Fruit fly (Drosophila melanogaster) whole organism, embryonic: Measurements from ENCODE around the gene Trpgamma.

Source experiments
- Asciz ChIP-seq: fragments of 200-800 bp; sonication (Bioruptor generic); optimal IDR thresholded peaks from 2 replicates; lab custom pipeline; 2017; ENCODE audit warnings: missing biosample characterization, mild to moderate bottlenecking, missing genetic modification characterization, missing genetic modification reagents
- CG10267 ChIP-seq: fragments of 200-800 bp; sonication (Bioruptor generic); optimal IDR thresholded peaks from 2 replicates; lab custom pipeline; 2018; ENCODE audit warnings: missing biosample characterization, mild to moderate bottlenecking, missing genetic modification characterization, moderate library complexity
- CG10979 ChIP-seq: fragments of 200-800 bp; sonication (Bioruptor generic); optimal IDR thresholded peaks from 2 replicates; lab custom pipeline; 2018; ENCODE audit warnings: missing biosample characterization, mild to moderate bottlenecking, missing genetic modification characterization, moderate library complexity
- CG11504 ChIP-seq: fragments of 200-800 bp; sonication (Bioruptor generic); optimal IDR thresholded peaks from 3 replicates; lab custom pipeline; 2019; ENCODE audit warnings: missing biosample characterization, mild to moderate bottlenecking, missing genetic modification characterization, moderate library complexity
- CG11695 ChIP-seq: fragments of 200-800 bp; sonication (Bioruptor generic); IDR thresholded peaks from 3 replicates; pipeline ENCODE4 v1.3.6; 2022; ENCODE audit warnings: missing biosample characterization, missing genetic modification characterization
- CG1233 ChIP-seq: fragments of 200-800 bp; sonication (Bioruptor generic); optimal IDR thresholded peaks from 4 replicates; lab custom pipeline; 2018; ENCODE audit warnings: missing biosample characterization, mild to moderate bottlenecking, missing genetic modification characterization
- CG14710 ChIP-seq: fragments of 200-800 bp; sonication (Bioruptor generic); optimal IDR thresholded peaks from 3 replicates; lab custom pipeline; 2019; ENCODE audit warnings: missing biosample characterization, mild to moderate bottlenecking, missing genetic modification characterization, moderate library complexity
- CG17361 ChIP-seq: fragments of 200-800 bp; sonication (Bioruptor generic); IDR thresholded peaks from 3 replicates; pipeline ENCODE4 v1.3.6; 2022; ENCODE audit warnings: missing biosample characterization, missing genetic modification characterization
- CG18262 ChIP-seq: fragments of 200-800 bp; optimal IDR thresholded peaks from 3 replicates; lab custom pipeline; 2019; ENCODE audit warnings: missing biosample characterization, mild to moderate bottlenecking, missing genetic modification characterization, moderate library complexity
- CG18599 ChIP-seq: fragments of 200-800 bp; sonication (Bioruptor generic); optimal IDR thresholded peaks from 3 replicates; lab custom pipeline; 2017; ENCODE audit warnings: missing biosample characterization, missing genetic modification characterization, mild to moderate bottlenecking, moderate library complexity, missing genetic modification reagents
- CG30431 ChIP-seq: fragments of 200-800 bp; sonication (Bioruptor generic); optimal IDR thresholded peaks from 2 replicates; lab custom pipeline; 2017; ENCODE audit warnings: missing biosample characterization, missing genetic modification characterization
- CG31441 ChIP-seq: fragments of 200-800 bp; sonication (Bioruptor generic); IDR thresholded peaks from 2 replicates; pipeline ENCODE4 v1.3.6; 2022; ENCODE audit warnings: missing biosample characterization, missing genetic modification characterization
- CG42726 ChIP-seq: fragments of 200-800 bp; sonication (Bioruptor generic); IDR thresholded peaks from 2 replicates; pipeline ENCODE4 v1.3.6; 2022; ENCODE audit warnings: missing biosample characterization, missing genetic modification characterization; ENCODE audit not compliant: partially characterized antibody
- CG4360 ChIP-seq: fragments of 200-800 bp; sonication (Bioruptor generic); IDR thresholded peaks from 2 replicates; pipeline ENCODE4 v1.3.6; 2022; ENCODE audit warnings: missing biosample characterization, missing genetic modification characterization
- CG4424 ChIP-seq: fragments of 200-800 bp; sonication (Bioruptor generic); optimal IDR thresholded peaks from 3 replicates; lab custom pipeline; 2016; ENCODE audit warnings: missing biosample characterization, missing genetic modification characterization
- CG6254 ChIP-seq: fragments of 200-800 bp; sonication (Bioruptor generic); optimal IDR thresholded peaks from 3 replicates; lab custom pipeline; 2017; ENCODE audit warnings: mild to moderate bottlenecking, missing biosample characterization, missing genetic modification reagents, missing genetic modification characterization
- CG7556 ChIP-seq: fragments of 200-800 bp; sonication (Bioruptor generic); optimal IDR thresholded peaks from 2 replicates; lab custom pipeline; 2017; ENCODE audit warnings: missing biosample characterization, mild to moderate bottlenecking, missing genetic modification characterization
- CG8089 ChIP-seq: fragments of 200-800 bp; sonication (Bioruptor generic); optimal IDR thresholded peaks from 3 replicates; lab custom pipeline; 2016; ENCODE audit warnings: missing biosample characterization, missing genetic modification characterization
- Camta ChIP-seq: fragments of 200-800 bp; sonication (Bioruptor generic); optimal IDR thresholded peaks from 2 replicates; lab custom pipeline; 2016; ENCODE audit warnings: missing biosample characterization, missing genetic modification characterization
- CoRest ChIP-seq: fragments of 200-800 bp; sonication (Bioruptor generic); optimal IDR thresholded peaks from 3 replicates; lab custom pipeline; 2018; ENCODE audit warnings: missing biosample characterization, mild to moderate bottlenecking, missing genetic modification characterization, moderate library complexity
- Dfd ChIP-seq, 2 experiments: fragments of >200 bp; optimal IDR thresholded peaks; 2 replicates each; lab custom pipeline; 2017; ENCODE audit warnings: missing biosample characterization in 2 of 2, missing genetic modification characterization in 2 of 2
- Dll ChIP-seq: fragments of 200-800 bp; sonication (Bioruptor generic); IDR thresholded peaks from 4 replicates; pipeline ENCODE4 v1.3.6; 2022; ENCODE audit warnings: missing biosample characterization, missing genetic modification characterization; ENCODE audit not compliant: partially characterized antibody
- Ets65A ChIP-seq: fragments of 200-800 bp; sonication (Bioruptor generic); peaks from one replicate; lab custom pipeline; 2016; ENCODE audit warnings: missing biosample characterization, missing genetic modification characterization
- HHEX ChIP-seq: fragments of 200-800 bp; sonication (Bioruptor generic); optimal IDR thresholded peaks from 3 replicates; lab custom pipeline; 2017; ENCODE audit warnings: missing biosample characterization, mild to moderate bottlenecking, missing genetic modification characterization, missing genetic modification reagents
- HLH54F ChIP-seq: fragments of 200-800 bp; sonication (Bioruptor generic); optimal IDR thresholded peaks from 3 replicates; lab custom pipeline; 2016; ENCODE audit warnings: missing biosample characterization, missing genetic modification characterization
- Hr78 ChIP-seq, 2 experiments: fragments of 200-800 bp in 1 of 2; fragments of >200 bp in 1 of 2; sonication (Bioruptor generic) in 1 of 2; optimal IDR thresholded peaks; 2 replicates each; lab custom pipeline; 2017 to 2019; ENCODE audit warnings: missing biosample characterization in 2 of 2, missing genetic modification characterization in 2 of 2, mild to moderate bottlenecking in 1 of 2, moderate library complexity in 1 of 2
- Med ChIP-seq: fragments of 200-800 bp; sonication (Bioruptor generic); peaks from one replicate; lab custom pipeline; 2016; ENCODE audit warnings: missing biosample characterization, missing genetic modification characterization, mild to moderate bottlenecking, inconsistent platforms, moderate library complexity
- NC2α ChIP-seq: fragments of 200-800 bp; sonication (Bioruptor generic); optimal IDR thresholded peaks from 2 replicates; lab custom pipeline; 2016; ENCODE audit warnings: missing biosample characterization, missing genetic modification characterization
- Nf-YA ChIP-seq: fragments of 200-800 bp; sonication (Bioruptor generic); IDR thresholded peaks from 2 replicates; pipeline ENCODE4 v1.3.6; 2022; ENCODE audit warnings: missing biosample characterization, missing genetic modification characterization
- Nf-YB ChIP-seq: fragments of 200-800 bp; sonication (Bioruptor generic); optimal IDR thresholded peaks from 3 replicates; lab custom pipeline; 2019; ENCODE audit warnings: missing biosample characterization, mild to moderate bottlenecking, missing genetic modification characterization, moderate library complexity
- Sox100B ChIP-seq: fragments of 200-800 bp; sonication (Bioruptor generic); optimal IDR thresholded peaks from 3 replicates; lab custom pipeline; 2018; ENCODE audit warnings: missing biosample characterization, mild to moderate bottlenecking, missing genetic modification characterization
- ab ChIP-seq: fragments of 200-800 bp; sonication (Bioruptor generic); optimal IDR thresholded peaks from 2 replicates; lab custom pipeline; 2016; ENCODE audit warnings: missing biosample characterization, missing genetic modification characterization
- bab2 ChIP-seq: fragments of 200-800 bp; sonication (Bioruptor generic); optimal IDR thresholded peaks from 2 replicates; lab custom pipeline; 2016; ENCODE audit warnings: missing biosample characterization, missing genetic modification characterization
- dmrt99B ChIP-seq: fragments of 200-800 bp; sonication (Bioruptor generic); optimal IDR thresholded peaks from 2 replicates; lab custom pipeline; 2018; ENCODE audit warnings: missing biosample characterization, mild to moderate bottlenecking, missing genetic modification characterization, moderate library complexity
- eve ChIP-seq, 2 experiments: fragments of >200 bp; optimal IDR thresholded peaks; 2 replicates each; lab custom pipeline; 2017; ENCODE audit warnings: missing biosample characterization in 2 of 2, missing genetic modification characterization in 2 of 2
- gem ChIP-seq: fragments of 200-800 bp; sonication (Bioruptor generic); optimal IDR thresholded peaks from 2 replicates; lab custom pipeline; 2019; ENCODE audit warnings: missing biosample characterization, mild to moderate bottlenecking, missing genetic modification characterization, moderate library complexity
- lmd ChIP-seq: fragments of 200-800 bp; sonication (Bioruptor generic); IDR thresholded peaks from 2 replicates; pipeline ENCODE4 v1.3.6; 2022; ENCODE audit warnings: missing biosample characterization, missing genetic modification characterization
- lola ChIP-seq, 3 experiments: fragments of >200 bp in 2 of 3; fragments of 200-800 bp in 1 of 3; sonication (Bioruptor generic) in 1 of 3; optimal IDR thresholded peaks; 2 replicates each; lab custom pipeline; 2017 to 2019; ENCODE audit warnings: missing biosample characterization in 3 of 3, missing genetic modification characterization in 3 of 3, mild to moderate bottlenecking in 1 of 3, moderate library complexity in 1 of 3
- oc ChIP-seq: fragments of 200-800 bp; sonication (Bioruptor generic); optimal IDR thresholded peaks from 2 replicates; lab custom pipeline; 2018; ENCODE audit warnings: missing biosample characterization, mild to moderate bottlenecking, missing genetic modification characterization, moderate library complexity
- row ChIP-seq: fragments of 200-800 bp; sonication (Bioruptor generic); IDR thresholded peaks from 3 replicates; pipeline ENCODE4 v1.3.6; 2022; ENCODE audit warnings: missing biosample characterization, missing genetic modification characterization
- sens ChIP-seq: fragments of 200-800 bp; sonication (Bioruptor generic); peaks from one replicate; lab custom pipeline; 2016; ENCODE audit warnings: missing biosample characterization, missing genetic modification characterization
- tio ChIP-seq: fragments of 200-800 bp; sonication (Bioruptor generic); optimal IDR thresholded peaks from 2 replicates; lab custom pipeline; 2017; ENCODE audit warnings: missing biosample characterization, missing genetic modification characterization, inconsistent platforms
- zfh1 ChIP-seq: fragments of 200-800 bp; sonication (Bioruptor generic); IDR thresholded peaks from 3 replicates; pipeline ENCODE4 v1.3.6; 2022; ENCODE audit warnings: missing biosample characterization, missing genetic modification characterization

Gene Trpgamma

DNA sequence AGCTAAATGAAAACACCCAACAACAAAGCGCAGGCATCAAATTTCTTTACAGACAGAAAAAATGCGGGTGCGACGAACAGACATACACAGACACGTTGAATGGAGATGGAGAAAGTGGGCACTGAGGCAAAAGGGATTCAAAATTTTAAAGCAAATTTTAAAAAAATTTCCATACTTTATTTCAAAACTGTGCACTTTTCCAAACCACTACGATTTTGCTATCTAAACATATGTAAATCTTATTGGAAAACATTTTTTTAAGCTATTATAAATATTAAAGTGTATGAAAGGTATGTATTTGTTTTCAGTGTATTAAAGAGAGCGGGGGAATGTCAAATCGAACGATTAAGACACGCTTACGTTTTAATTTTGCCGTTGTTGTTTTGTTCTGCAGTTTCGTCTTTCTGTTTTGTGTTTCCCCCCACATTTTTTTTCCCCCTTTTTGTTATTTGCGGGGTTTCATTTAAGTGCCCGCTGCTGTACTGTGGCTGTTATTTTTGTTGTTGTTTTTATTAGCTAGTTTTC, 56.1 kb downstream of the Trpgamma start (continued):
- TF ChIP-seq CG4360 (GFP tag; lab: Robert Waterston, UW) (no peak; the same call in 1 of the 2 replicates), CG30431 (GFP tag; lab: Kevin White, UChicago) (peak; percentile 65), CG11695 (GFP tag; lab: Robert Waterston, UW) (peak; percentile 55; the same call in 1 of the 3 replicates), CG42726 (GFP tag; lab: Robert Waterston, UW) (no peak), Camta (GFP tag; lab: Kevin White, UChicago) (peak; percentile 77), bab2 (GFP tag; lab: Kevin White, UChicago) (no peak), CG4424 (GFP tag; lab: Kevin White, UChicago) (peak; percentile 90), CG18599 (GFP tag; lab: Kevin White, UChicago) (peak; percentile 68), CoRest (tag; lab: Kevin White, UChicago) (peak; percentile 85), oc (tag; lab: Kevin White, UChicago) (peak; percentile 92), HLH54F (GFP tag; lab: Kevin White, UChicago) (peak; percentile 43), CG1233 (GFP tag; lab: Kevin White, UChicago) (peak; percentile 77), Dll (no peak), Dfd (GFP tag; optimal IDR thresholded peaks at IDR 0.05; lab: Kevin White, UChicago) (no peak), row (GFP tag; lab: Robert Waterston, UW) (peak; percentile 74), CG8089 (no peak), ab (GFP tag; lab: Kevin White, UChicago) (no peak), lmd (GFP tag; lab: Robert Waterston, UW) (peak; percentile 77), Nf-YB (GFP tag; lab: Kevin White, UChicago) (no peak)
- TF ChIP-seq, all 482 proteins: peak for 290

dm6 chr2L:16618929-16619328, 57.6 kb downstream of the Trpgamma start:
- TF ChIP-seq NC2α (GFP tag; lab: Kevin White, UChicago), result no peak
- TF ChIP-seq Asciz (GFP tag; lab: Kevin White, UChicago), result peak; percentile 5
- TF ChIP-seq CG6254, result no peak
- TF ChIP-seq CG17361 (GFP tag; lab: Robert Waterston, UW), result peak; percentile 38; the same call in 1 of the 3 replicates
- no peak for TF ChIP-seq zfh1 (GFP tag; lab: Robert Waterston, UW)
- TF ChIP-seq Sox100B (GFP tag; lab: Kevin White, UChicago), result peak; percentile 19
- TF ChIP-seq CG31441 (GFP tag; lab: Robert Waterston, UW), result 0 out of 2 replicates have a peak, but pooled peaks have one; percentile 19
- TF ChIP-seq lola (GFP tag; optimal IDR thresholded peaks at IDR 0.05; lab: Kevin White, UChicago), result peak in 1 of 3 experiments; percentile 24
- TF ChIP-seq dmrt99B, result peak; percentile 2
- TF ChIP-seq CG18262 (tag; lab: Kevin White, UChicago), result peak; percentile 31
- TF ChIP-seq eve (GFP tag; optimal IDR thresholded peaks at IDR 0.05; lab: Kevin White, UChicago), result peak in 1 of 2 experiments; percentile 50
- peak; percentile 35 for TF ChIP-seq sens (GFP tag; lab: Kevin White, UChicago)
- TF ChIP-seq Ets65A (GFP tag; lab: Kevin White, UChicago), result peak; percentile 64
- peak; percentile 15 for TF ChIP-seq CG7556
- TF ChIP-seq HHEX (GFP tag; lab: Kevin White, UChicago), result no peak
- TF ChIP-seq CG10979 (tag; lab: Kevin White, UChicago), result peak; percentile 22
- peak; percentile 3 for TF ChIP-seq Med (GFP tag; lab: Kevin White, UChicago)
- TF ChIP-seq Nf-YA (GFP tag; lab: Robert Waterston, UW), result no peak
- TF ChIP-seq gem (tag; lab: Kevin White, UChicago), result peak; percentile 10
- TF ChIP-seq CG10267, result peak; percentile 8
- TF ChIP-seq tio (GFP tag; lab: Kevin White, UChicago), result peak; percentile 4
- peak; percentile 24 for TF ChIP-seq CG11504 (tag; lab: Kevin White, UChicago)
- peak in 1 of 2 experiments; percentile 28 for TF ChIP-seq Hr78 (GFP tag; optimal IDR thresholded peaks at IDR 0.05; lab: Kevin White, UChicago)
- peak; percentile 23 for TF ChIP-seq CG14710 (tag; lab: Kevin White, UChicago)
